Worm (Caenorhabditis elegans) whole organism, L2 larva: ENCODE results near the gene F40F8.11.

Experiments
- C34F6.9 ChIP-seq: fragments of 150-350 bp; optimal IDR thresholded peaks from 2 replicates; lab custom pipeline; 2014; ENCODE audit warnings: missing biosample characterization, missing genetic modification characterization
- R02D3.7 ChIP-seq: fragments of 150-350 bp; optimal IDR thresholded peaks from 2 replicates; lab custom pipeline; 2014; ENCODE audit warnings: missing biosample characterization, missing genetic modification characterization
- blmp-1 ChIP-seq: sonication (generic microtip); optimal IDR thresholded peaks from 2 replicates; lab custom pipeline; 2017; ENCODE audit warnings: missing genetic modification characterization, mild to moderate bottlenecking, missing compliant biosample characterization, antibody characterized with exemption, moderate library complexity; ENCODE audit not compliant: insufficient read depth
- dmd-4 ChIP-seq: sonication (generic microtip); optimal IDR thresholded peaks from 2 replicates; lab custom pipeline; 2017; ENCODE audit warnings: missing biosample characterization, missing genetic modification characterization
- egl-27 ChIP-seq: sonication (generic microtip); optimal IDR thresholded peaks from 3 replicates; lab custom pipeline; 2017; ENCODE audit warnings: missing biosample characterization, missing genetic modification reagents, missing genetic modification characterization
- fos-1 ChIP-seq: fragments of 150-350 bp; optimal IDR thresholded peaks from 2 replicates; lab custom pipeline; 2014; ENCODE audit warnings: missing biosample characterization, missing genetic modification characterization
- lin-13 ChIP-seq: fragments of 150-350 bp; optimal IDR thresholded peaks from 2 replicates; lab custom pipeline; 2014; ENCODE audit warnings: missing biosample characterization, missing genetic modification reagents, missing genetic modification characterization
- lsy-2 ChIP-seq, 2 experiments: fragments of 150-350 bp in 1 of 2; sonication (generic microtip) in 1 of 2; optimal IDR thresholded peaks; 2 replicates each; lab custom pipeline; 2014 to 2017; ENCODE audit warnings: missing biosample characterization in 2 of 2, missing genetic modification characterization in 2 of 2
- mdl-1 ChIP-seq, 2 experiments: fragments of 150-350 bp in 1 of 2; sonication (generic microtip) in 1 of 2; optimal IDR thresholded peaks; 2 replicates each; lab custom pipeline; 2017; ENCODE audit warnings: missing biosample characterization in 2 of 2, missing genetic modification characterization in 2 of 2
- nhr-129 ChIP-seq: fragments of 150-350 bp; optimal IDR thresholded peaks from 2 replicates; lab custom pipeline; 2014; ENCODE audit warnings: missing biosample characterization, missing genetic modification characterization
- nhr-237 ChIP-seq: fragments of 150-350 bp; optimal IDR thresholded peaks from 2 replicates; lab custom pipeline; 2014; ENCODE audit warnings: missing biosample characterization, missing genetic modification characterization
- nhr-25 ChIP-seq: fragments of 150-350 bp; sonication (generic microtip); optimal IDR thresholded peaks from 3 replicates; lab custom pipeline; 2014; ENCODE audit warnings: missing biosample characterization, missing genetic modification characterization
- nhr-6 ChIP-seq: fragments of 150-350 bp; optimal IDR thresholded peaks from 2 replicates; lab custom pipeline; 2014; ENCODE audit warnings: missing biosample characterization, missing genetic modification characterization
- peb-1 ChIP-seq: fragments of 150-350 bp; optimal IDR thresholded peaks from 2 replicates; lab custom pipeline; 2014; ENCODE audit warnings: missing biosample characterization, missing genetic modification characterization
- sem-4 ChIP-seq: fragments of 150-350 bp; optimal IDR thresholded peaks from 2 replicates; lab custom pipeline; 2014; ENCODE audit warnings: missing biosample characterization, missing genetic modification reagents, missing genetic modification characterization
- sma-9 ChIP-seq, 2 experiments: fragments of 150-350 bp in 1 of 2; sonication (generic microtip) in 1 of 2; optimal IDR thresholded peaks; 2 replicates each; lab custom pipeline; 2014 to 2016; ENCODE audit warnings: missing genetic modification characterization in 2 of 2, mild to moderate bottlenecking in 1 of 2, missing biosample characterization in 1 of 2, missing compliant biosample characterization in 1 of 2, missing genetic modification reagents in 1 of 2, moderate library complexity in 1 of 2
- unc-62 ChIP-seq: fragments of 150-350 bp; optimal IDR thresholded peaks from 2 replicates; lab custom pipeline; 2014; ENCODE audit warnings: missing biosample characterization, missing genetic modification reagents, missing genetic modification characterization
- ztf-1 ChIP-seq: fragments of 200-800 bp; sonication (Bioruptor generic); conservative IDR thresholded peaks from 2 replicates; pipeline ENCODE4 v1.3.6; 2022; ENCODE audit warnings: missing genetic modification characterization, missing compliant biosample characterization

Gene F40F8.11

ce11 chrII:11089356-11089755 is 43.0 kb downstream of the F40F8.11 start, which contains the start of gene unc-53:
Gene unc-53 (minus strand): TSS chrII:11089456.
- TF ChIP-seq nhr-6 (tag; lab: Kevin White, UChicago) (no peak), blmp-1 (no peak), nhr-237 (tag; lab: Kevin White, UChicago) (no peak), nhr-129 (tag; lab: Kevin White, UChicago) (no peak), peb-1 (no peak), mdl-1 (tag; optimal IDR thresholded peaks at IDR 0.05; lab: Kevin White, UChicago) (no peak), sma-9 (GFP tag; optimal IDR thresholded peaks at IDR 0.05; lab: Kevin White, UChicago) (no peak), sma-9 (tag; optimal IDR thresholded peaks at IDR 0.05; lab: Kevin White, UChicago) (no peak), unc-62 (GFP tag; lab: Kevin White, UChicago) (no peak), C34F6.9 (no peak)
- TF ChIP-seq, all 48 proteins: peak for 0

ce11 chrII:11088137-11088536 is 44.3 kb downstream of the F40F8.11 start:
- TF ChIP-seq dmd-4 (tag; lab: Kevin White, UChicago) (no peak), lin-13 (GFP tag; lab: Kevin White, UChicago) (no peak), nhr-237 (tag; lab: Kevin White, UChicago) (no peak)
- TF ChIP-seq, all 48 proteins: peak for 0

- TF ChIP-seq nhr-25 = no peak
- no peak for TF ChIP-seq lin-13 (GFP tag; lab: Kevin White, UChicago)
- no peak for TF ChIP-seq lsy-2 (tag; optimal IDR thresholded peaks at IDR 0.05; lab: Kevin White, UChicago)
- no peak for TF ChIP-seq ztf-1 (GFP tag; lab: Robert Waterston, UW)
- no peak for TF ChIP-seq unc-62 (GFP tag; lab: Kevin White, UChicago)
- TF ChIP-seq R02D3.7 (tag; lab: Kevin White, UChicago) = no peak
- TF ChIP-seq egl-27 = no peak
- no peak for TF ChIP-seq peb-1
- no peak for TF ChIP-seq C34F6.9
- no peak for TF ChIP-seq fos-1 (tag; lab: Kevin White, UChicago)
- no peak for TF ChIP-seq sem-4 (tag; lab: Kevin White, UChicago)
These were observed 45.6 kb downstream of the F40F8.11 start for ce11 chrII:11086770-11087169.
